Fruit fly (Drosophila melanogaster): ENCODE data around the gene CG4393.

DNA sequence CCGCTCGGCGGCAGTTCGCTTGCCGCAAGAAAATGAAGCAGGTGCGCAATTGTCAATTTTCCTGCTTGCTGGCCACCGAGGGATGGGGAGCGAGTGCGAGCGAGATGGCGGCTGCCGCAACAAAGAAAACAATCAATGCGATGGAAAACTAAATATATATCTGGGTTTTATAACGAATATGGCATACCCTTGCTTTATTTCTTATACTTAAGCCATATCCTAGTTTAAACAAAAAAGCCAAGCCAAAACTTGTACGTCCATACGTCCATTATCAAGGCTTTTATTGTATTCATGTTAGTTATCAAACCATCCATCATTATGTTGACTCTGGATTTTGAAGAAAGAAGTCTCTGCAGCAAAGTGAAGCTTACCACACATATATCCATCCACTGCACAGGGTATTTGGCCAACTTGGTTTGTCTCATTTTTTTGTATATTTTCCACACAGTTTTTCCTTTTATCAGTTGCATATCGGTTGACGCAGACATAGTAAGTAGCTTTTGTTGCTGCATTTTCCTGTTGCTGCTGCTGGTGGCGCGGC, 6.3 kb upstream of the CG4393 start:
- TF ChIP-seq Dll (optimal IDR thresholded peaks at IDR 0.05) (no peak), psq (optimal IDR thresholded peaks at IDR 0.05) (no peak)

Data from whole organism.